Worm (Caenorhabditis elegans): Measurements from ENCODE around the gene twk-48.

- TF ChIP-seq fos-1 (tag; optimal IDR thresholded peaks at IDR 0.05) (no peak), pqm-1 (tag; optimal IDR thresholded peaks at IDR 0.05) (peak; percentile 5), unc-39 (tag; optimal IDR thresholded peaks at IDR 0.05) (no peak), nhr-28 (tag; optimal IDR thresholded peaks at IDR 0.05) (no peak), dve-1 (tag; optimal IDR thresholded peaks at IDR 0.05; ENCODE audit: insufficient read depth) (no peak), lin-38 (GFP tag; IDR thresholded peaks at IDR 0.05) (no peak; the same call in none of the 2 replicates), dpl-1 (GFP tag; optimal IDR thresholded peaks at IDR 0.05) (peak; percentile 94)
These were observed 7.4 kb downstream of the twk-48 start, which contains the start of gene dhhc-4 for ce11 chrIII:9867780-9868503.

All from whole organism, L4 larva.